Fruit fly (Drosophila melanogaster) ovary, adult (tissue): ENCODE data around the gene ICA69.

Source experiments
- CG17801 ChIP-seq: fragments of 200-800 bp; optimal IDR thresholded peaks from 2 replicates; lab custom pipeline; 2019; ENCODE audit warnings: missing biosample characterization, mild to moderate bottlenecking, missing genetic modification characterization, moderate library complexity; ENCODE audit not compliant: partially characterized antibody

ICA69 gene

DNA sequence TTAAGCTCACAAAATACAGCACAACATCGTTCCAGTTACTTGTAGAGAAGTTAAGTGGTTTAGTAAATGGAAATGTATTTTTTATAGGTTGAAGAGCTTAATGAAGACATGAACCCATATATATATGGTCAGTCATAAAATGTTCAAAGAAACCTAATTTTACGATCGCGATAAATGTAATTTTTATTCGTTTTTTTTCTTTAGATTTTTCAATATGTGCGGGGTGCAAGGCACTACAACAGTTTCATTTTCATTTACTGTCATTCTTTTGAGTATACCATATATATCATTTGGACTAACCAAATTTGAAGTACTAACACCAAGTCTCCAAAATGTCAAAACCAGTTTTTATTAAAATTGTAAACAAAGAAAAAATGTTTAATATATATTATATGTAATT is 7.8 kb upstream of the ICA69 start, which contains the start of gene CG33284:
TSS of gene CG33284 (plus strand) at position 301 of the 400 bp plus-strand sequence.
- TF ChIP-seq CG17801 (GFP tag; lab: Kevin White, UChicago): no peak

- TF ChIP-seq CG17801 (GFP tag; lab: Kevin White, UChicago): no peak
Measured at dm6 chr3L:21129682-21130081, 1.6 kb upstream of the ICA69 start.

dm6 chr3L:21130839-21131410 is 321 bp upstream of the ICA69 start, which contains the start of gene ko:
TSS of gene ko (minus strand) at chr3L:21131159.
- TF ChIP-seq CG17801 (GFP tag; lab: Kevin White, UChicago): no peak

- peak; percentile 42 for TF ChIP-seq CG17801 (GFP tag; lab: Kevin White, UChicago)
Measured at dm6 chr3L:21135850-21136249, 4.6 kb downstream of the ICA69 start.

DNA sequence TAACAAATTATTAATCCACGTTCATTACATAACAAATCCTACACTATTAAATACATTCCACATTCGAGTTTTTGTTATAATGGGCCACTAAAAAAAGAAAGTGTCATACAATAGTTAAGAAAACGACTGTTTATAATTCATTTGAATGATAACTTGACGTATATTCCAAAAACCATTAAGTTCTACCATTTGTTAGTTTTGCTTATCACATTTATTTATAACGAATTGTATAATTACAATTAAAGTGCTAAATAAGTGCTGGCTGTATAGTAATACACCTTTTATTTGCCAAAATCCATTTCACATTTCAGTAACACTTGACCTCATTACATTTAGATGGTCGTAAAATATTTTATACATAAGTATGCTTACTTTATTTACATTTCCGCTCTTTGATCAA is 5.0 kb downstream of the ICA69 start, which contains the start of gene CG10565:
TSS of gene CG10565 (minus strand) at position 101 of the 400 bp plus-strand sequence.
- TF ChIP-seq CG17801 (GFP tag; lab: Kevin White, UChicago): no peak

dm6 chr3L:21145841-21146395 is 14.7 kb downstream of the ICA69 start:
- no peak for TF ChIP-seq CG17801 (GFP tag; lab: Kevin White, UChicago)

DNA sequence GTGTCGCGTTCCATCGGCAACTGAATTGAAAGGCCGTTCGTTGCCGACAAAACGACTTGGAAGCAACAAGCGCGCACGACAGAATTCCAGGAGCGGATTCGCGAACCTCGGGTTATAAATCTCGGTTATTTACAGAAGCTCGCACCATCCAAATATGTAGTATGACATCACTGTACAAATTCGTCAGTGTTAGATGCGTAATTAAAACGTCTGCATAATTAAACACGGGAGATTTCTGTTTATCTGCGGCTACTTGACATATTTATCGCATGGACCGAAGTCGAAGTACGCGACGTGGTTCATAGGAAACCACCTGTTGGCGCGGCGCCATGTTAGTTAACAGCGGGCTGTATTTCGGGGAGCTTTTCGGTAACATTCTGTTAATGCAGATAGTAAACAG is 40.7 kb downstream of the ICA69 start, which contains the start of gene Ac78C:
TSS of gene Ac78C (minus strand) at position 26 of the 400 bp plus-strand sequence.
- TF ChIP-seq CG17801 (GFP tag; lab: Kevin White, UChicago): peak; percentile 90

- TF ChIP-seq CG17801 (GFP tag; lab: Kevin White, UChicago): peak; percentile 93
Measured at dm6 chr3L:21172527-21173253, 41.4 kb downstream of the ICA69 start, which contains the start of the genes chb and AsnS. TSS of gene chb (plus strand) at chr3L:21172853. TSS of gene AsnS (plus strand) at chr3L:21173118.

dm6 chr3L:21174962-21175361 is 43.7 kb downstream of the ICA69 start:
- TF ChIP-seq CG17801 (GFP tag; lab: Kevin White, UChicago): no peak

DNA sequence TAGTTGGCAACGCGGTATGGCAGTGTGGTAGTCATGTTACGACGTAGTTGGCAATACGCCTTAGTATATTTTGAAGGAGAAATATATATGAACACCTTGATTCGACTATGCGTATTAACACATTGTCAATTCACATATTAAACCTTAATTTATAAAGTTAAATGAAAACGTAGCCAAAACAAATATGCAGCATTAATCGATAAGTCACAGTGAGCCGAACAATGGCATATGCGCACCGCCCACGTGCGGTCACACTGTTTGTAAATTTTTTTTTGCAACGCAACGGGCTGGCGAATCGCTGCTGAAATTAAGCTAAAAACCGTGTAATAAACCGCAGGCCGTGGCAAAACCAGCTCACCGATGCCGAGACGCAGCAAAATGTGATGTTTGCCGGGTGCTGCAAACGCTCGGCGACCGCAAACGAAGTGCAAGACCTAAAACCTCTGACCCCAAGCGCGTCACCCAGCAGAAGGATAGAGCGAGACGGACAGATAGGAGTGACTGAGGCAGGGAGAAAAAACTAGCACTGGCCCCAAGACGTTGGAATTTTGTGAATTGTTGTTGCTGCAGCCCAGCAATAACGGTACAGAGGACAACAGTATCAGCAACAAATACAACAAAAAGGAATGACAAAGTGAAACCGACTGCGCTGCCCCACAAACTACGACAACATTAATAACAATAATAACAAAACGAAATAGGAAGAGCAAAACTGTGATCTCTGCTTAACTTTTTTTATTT is 44.5 kb downstream of the ICA69 start:
- TF ChIP-seq CG17801 (GFP tag; lab: Kevin White, UChicago): no peak

dm6 chr3L:21176276-21176934 is 45.2 kb downstream of the ICA69 start:
- TF ChIP-seq CG17801 (GFP tag; lab: Kevin White, UChicago): no peak

dm6 chr3L:21176935-21177581 is 45.8 kb downstream of the ICA69 start:
- no peak for TF ChIP-seq CG17801 (GFP tag; lab: Kevin White, UChicago)
